Worm (Caenorhabditis elegans) whole organism, L4 larva: Measurements from ENCODE around the gene F28F5.4.

Source experiments
- F37D6.2 ChIP-seq: sonication (generic microtip); optimal IDR thresholded peaks from 2 replicates; lab custom pipeline; 2016; ENCODE audit warnings: mild to moderate bottlenecking, missing genetic modification characterization, missing compliant biosample characterization
- F49E8.2 ChIP-seq: sonication (generic microtip); optimal IDR thresholded peaks from 2 replicates; lab custom pipeline; 2016; ENCODE audit warnings: missing compliant biosample characterization, mild to moderate bottlenecking, missing genetic modification characterization, borderline replicate concordance
- Y48G9A.11 ChIP-seq: fragments of 200-800 bp; sonication (Bioruptor generic); IDR thresholded peaks from 2 replicates; pipeline ENCODE4 v1.3.6; 2022; ENCODE audit warnings: missing genetic modification reagents, missing genetic modification characterization, missing compliant biosample characterization
- ZK337.2 ChIP-seq: fragments of 200-800 bp; sonication (Bioruptor generic); IDR thresholded peaks from 2 replicates; pipeline ENCODE4 v1.3.6; 2022; ENCODE audit warnings: missing genetic modification reagents, missing genetic modification characterization, missing compliant biosample characterization
- aha-1 ChIP-seq: fragments of 150-350 bp; peaks from one replicate; lab custom pipeline; 2014; ENCODE audit warnings: missing biosample characterization, missing genetic modification characterization
- attf-4 ChIP-seq: sonication (generic microtip); optimal IDR thresholded peaks from 3 replicates; lab custom pipeline; 2017; ENCODE audit warnings: missing biosample characterization, missing genetic modification characterization
- ceh-20 ChIP-seq: fragments of 200-800 bp; sonication (Bioruptor generic); IDR thresholded peaks from 2 replicates; pipeline ENCODE4 v1.3.6; 2022; ENCODE audit warnings: missing genetic modification reagents, missing genetic modification characterization, missing compliant biosample characterization
- ceh-62 ChIP-seq: sonication (generic microtip); optimal IDR thresholded peaks from 2 replicates; lab custom pipeline; 2017; ENCODE audit warnings: missing biosample characterization, missing genetic modification characterization
- cey-2 ChIP-seq: sonication (generic microtip); optimal IDR thresholded peaks from 3 replicates; lab custom pipeline; 2017; ENCODE audit warnings: missing genetic modification characterization, mild to moderate bottlenecking, missing compliant biosample characterization, antibody characterized with exemption, borderline replicate concordance; ENCODE audit not compliant: insufficient read depth
- daf-12 ChIP-seq: fragments of 150-350 bp; optimal IDR thresholded peaks from 2 replicates; lab custom pipeline; 2014; ENCODE audit warnings: missing biosample characterization, missing genetic modification reagents, missing genetic modification characterization
- daf-16 ChIP-seq, 3 experiments: sonication (generic microtip); optimal IDR thresholded peaks; 2 replicates each; lab custom pipeline; 2016 to 2017; ENCODE audit warnings: missing genetic modification characterization in 3 of 3, missing genetic modification reagents in 3 of 3, mild to moderate bottlenecking in 2 of 3, missing compliant biosample characterization in 2 of 3, missing biosample characterization in 1 of 3, moderate library complexity in 1 of 3
- daf-19 ChIP-seq: fragments of 200-800 bp; sonication (Bioruptor generic); conservative IDR thresholded peaks from 2 replicates; pipeline ENCODE4 v1.3.6; 2022; ENCODE audit warnings: missing genetic modification characterization, missing compliant biosample characterization
- dmd-8 ChIP-seq: fragments of 200-800 bp; sonication (Bioruptor generic); IDR thresholded peaks from 2 replicates; pipeline ENCODE4 v1.3.6; 2022; ENCODE audit warnings: missing genetic modification characterization, missing compliant biosample characterization
- dmd-9 ChIP-seq: fragments of 200-800 bp; sonication (Bioruptor generic); IDR thresholded peaks from 2 replicates; pipeline ENCODE4 v1.3.6; 2022; ENCODE audit warnings: missing genetic modification reagents, missing genetic modification characterization, missing compliant biosample characterization
- duxl-1 ChIP-seq: sonication (generic microtip); optimal IDR thresholded peaks from 2 replicates; lab custom pipeline; 2016; ENCODE audit warnings: mild to moderate bottlenecking, missing genetic modification characterization, moderate library complexity, missing compliant biosample characterization; ENCODE audit not compliant: poor library complexity
- dve-1 ChIP-seq: sonication (generic microtip); optimal IDR thresholded peaks from 2 replicates; lab custom pipeline; 2017; ENCODE audit warnings: antibody characterized with exemption, mild to moderate bottlenecking, missing genetic modification characterization, missing compliant biosample characterization; ENCODE audit not compliant: insufficient read depth
- egl-43 ChIP-seq: fragments of 200-800 bp; sonication (Bioruptor generic); IDR thresholded peaks from 2 replicates; pipeline ENCODE4 v1.3.6; 2022; ENCODE audit warnings: missing genetic modification reagents, missing genetic modification characterization, missing compliant biosample characterization
- fkh-10 ChIP-seq: fragments of 150-350 bp; optimal IDR thresholded peaks from 2 replicates; lab custom pipeline; 2014; ENCODE audit warnings: missing biosample characterization, missing genetic modification reagents, missing genetic modification characterization
- hif-1 ChIP-seq, 2 experiments: sonication (generic microtip); optimal IDR thresholded peaks; 2 replicates each; lab custom pipeline; 2016 to 2017; ENCODE audit warnings: missing compliant biosample characterization in 2 of 2, missing genetic modification characterization in 2 of 2, missing genetic modification reagents in 2 of 2, missing genotype in 2 of 2, mild to moderate bottlenecking in 1 of 2
- hlh-30 ChIP-seq: sonication (generic microtip); optimal IDR thresholded peaks from 2 replicates; lab custom pipeline; 2017; ENCODE audit warnings: antibody characterized with exemption, mild to moderate bottlenecking, missing genetic modification characterization, missing compliant biosample characterization; ENCODE audit not compliant: insufficient read depth
- lin-13 ChIP-seq: fragments of 150-350 bp; optimal IDR thresholded peaks from 2 replicates; lab custom pipeline; 2014; ENCODE audit warnings: missing biosample characterization, missing genetic modification reagents, missing genetic modification characterization
- lin-29 ChIP-seq: fragments of 200-800 bp; sonication (Bioruptor generic); IDR thresholded peaks from 2 replicates; pipeline ENCODE4 v1.3.6; 2022; ENCODE audit warnings: missing genetic modification reagents, missing genetic modification characterization, missing compliant biosample characterization
- lin-39 ChIP-seq: fragments of 150-350 bp; optimal IDR thresholded peaks from 2 replicates; lab custom pipeline; 2014; ENCODE audit warnings: missing biosample characterization, missing genetic modification reagents, missing genetic modification characterization
- lsy-2 ChIP-seq, 2 experiments: fragments of 150-350 bp in 1 of 2; sonication (generic microtip) in 1 of 2; optimal IDR thresholded peaks; 2 replicates each; lab custom pipeline; 2014 to 2017; ENCODE audit warnings: missing biosample characterization in 2 of 2, missing genetic modification characterization in 2 of 2
- mdl-1 ChIP-seq, 2 experiments: fragments of 150-350 bp in 1 of 2; sonication (generic microtip) in 1 of 2; optimal IDR thresholded peaks; 2 replicates each; lab custom pipeline; 2014 to 2017; ENCODE audit warnings: missing biosample characterization in 2 of 2, missing genetic modification characterization in 2 of 2
- mdt-29 ChIP-seq: fragments of 200-800 bp; sonication (Bioruptor generic); IDR thresholded peaks from 2 replicates; pipeline ENCODE4 v1.3.6; 2022; ENCODE audit warnings: missing genetic modification reagents, missing genetic modification characterization, missing compliant biosample characterization
- mep-1 ChIP-seq: fragments of 150-350 bp; sonication (generic microtip); optimal IDR thresholded peaks from 3 replicates; lab custom pipeline; 2014; ENCODE audit warnings: missing biosample characterization, missing genetic modification characterization
- mes-2 ChIP-seq: sonication (generic microtip); optimal IDR thresholded peaks from 2 replicates; lab custom pipeline; 2016; ENCODE audit warnings: missing genotype, mild to moderate bottlenecking, missing genetic modification characterization, missing compliant biosample characterization; ENCODE audit not compliant: poor library complexity, severe bottlenecking
- mxl-2 ChIP-seq: fragments of 200-800 bp; sonication (Bioruptor generic); conservative IDR thresholded peaks from 2 replicates; pipeline ENCODE4 v1.3.6; 2022; ENCODE audit warnings: missing genetic modification reagents, missing genetic modification characterization, missing compliant biosample characterization
- nhr-10 ChIP-seq: fragments of 150-350 bp; optimal IDR thresholded peaks from 2 replicates; lab custom pipeline; 2014; ENCODE audit warnings: missing biosample characterization, missing genetic modification characterization
- nhr-102 ChIP-seq: sonication (generic microtip); optimal IDR thresholded peaks from 2 replicates; lab custom pipeline; 2016; ENCODE audit warnings: mild to moderate bottlenecking, missing genetic modification characterization, moderate library complexity, missing compliant biosample characterization
- nhr-11 ChIP-seq: fragments of 150-350 bp; optimal IDR thresholded peaks from 2 replicates; lab custom pipeline; 2014; ENCODE audit warnings: missing biosample characterization, missing genetic modification characterization
- nhr-111 ChIP-seq: fragments of 200-800 bp; sonication (Bioruptor generic); optimal IDR thresholded peaks from 2 replicates; lab custom pipeline; 2018; ENCODE audit warnings: mild to moderate bottlenecking, missing genetic modification characterization, missing compliant biosample characterization
- nhr-237 ChIP-seq: sonication (generic microtip); optimal IDR thresholded peaks from 2 replicates; lab custom pipeline; 2017; ENCODE audit warnings: missing biosample characterization, missing genetic modification characterization
- nhr-76 ChIP-seq: fragments of 150-350 bp; optimal IDR thresholded peaks from 2 replicates; lab custom pipeline; 2014; ENCODE audit warnings: missing biosample characterization, missing genetic modification characterization
- nhr-77 ChIP-seq: fragments of 150-350 bp; optimal IDR thresholded peaks from 2 replicates; lab custom pipeline; 2014; ENCODE audit warnings: missing biosample characterization, missing genetic modification characterization
- pha-4 ChIP-seq, 2 experiments: fragments of 150-350 bp in 1 of 2; fragments of 200-800 bp in 1 of 2; sonication (Bioruptor generic) in 1 of 2; IDR thresholded peaks in 1 of 2; optimal IDR thresholded peaks in 1 of 2; 2 replicates each; pipeline versions ENCODE4 v1.3.6 to Lab custom; 2014 to 2022; ENCODE audit warnings: missing genetic modification characterization in 2 of 2, missing genetic modification reagents in 2 of 2, missing biosample characterization in 1 of 2, missing compliant biosample characterization in 1 of 2
- php-3 ChIP-seq: fragments of 200-800 bp; sonication (Bioruptor generic); IDR thresholded peaks from 2 replicates; pipeline ENCODE4 v1.3.6; 2022; ENCODE audit warnings: missing genetic modification reagents, missing genetic modification characterization, missing compliant biosample characterization
- pqm-1 ChIP-seq: sonication (generic microtip); optimal IDR thresholded peaks from 2 replicates; lab custom pipeline; 2017; ENCODE audit warnings: missing biosample characterization, missing genetic modification characterization
- sdz-12 ChIP-seq: fragments of 200-800 bp; sonication (Bioruptor generic); optimal IDR thresholded peaks from 2 replicates; lab custom pipeline; 2018; ENCODE audit warnings: mild to moderate bottlenecking, missing genetic modification characterization, missing compliant biosample characterization
- set-16 ChIP-seq: fragments of 200-800 bp; sonication (Bioruptor generic); IDR thresholded peaks from 2 replicates; pipeline ENCODE4 v1.3.6; 2022; ENCODE audit warnings: missing genetic modification reagents, missing genetic modification characterization, missing compliant biosample characterization
- skn-1 ChIP-seq: fragments of 150-350 bp; optimal IDR thresholded peaks from 2 replicates; lab custom pipeline; 2014; ENCODE audit warnings: missing biosample characterization, missing genetic modification characterization
- spr-1 ChIP-seq: sonication (generic microtip); optimal IDR thresholded peaks from 2 replicates; lab custom pipeline; 2016; ENCODE audit warnings: mild to moderate bottlenecking, missing genetic modification characterization, missing compliant biosample characterization
- unc-130 ChIP-seq: sonication (generic microtip); optimal IDR thresholded peaks from 2 replicates; lab custom pipeline; 2016; ENCODE audit warnings: missing genetic modification reagents, missing genetic modification characterization, missing compliant biosample characterization
- unc-39 ChIP-seq: sonication (generic microtip); optimal IDR thresholded peaks from 2 replicates; lab custom pipeline; 2017; ENCODE audit warnings: missing biosample characterization, missing genetic modification characterization
- zfp-3 ChIP-seq: fragments of 200-800 bp; sonication (Bioruptor generic); conservative IDR thresholded peaks from 2 replicates; pipeline ENCODE4 v1.3.6; 2022; ENCODE audit warnings: missing genetic modification reagents, missing genetic modification characterization, missing compliant biosample characterization
- zip-11 ChIP-seq: fragments of 200-800 bp; sonication (Bioruptor generic); IDR thresholded peaks from 2 replicates; pipeline ENCODE4 v1.3.6; 2022; ENCODE audit warnings: missing genetic modification characterization, missing compliant biosample characterization

Gene F28F5.4

DNA sequence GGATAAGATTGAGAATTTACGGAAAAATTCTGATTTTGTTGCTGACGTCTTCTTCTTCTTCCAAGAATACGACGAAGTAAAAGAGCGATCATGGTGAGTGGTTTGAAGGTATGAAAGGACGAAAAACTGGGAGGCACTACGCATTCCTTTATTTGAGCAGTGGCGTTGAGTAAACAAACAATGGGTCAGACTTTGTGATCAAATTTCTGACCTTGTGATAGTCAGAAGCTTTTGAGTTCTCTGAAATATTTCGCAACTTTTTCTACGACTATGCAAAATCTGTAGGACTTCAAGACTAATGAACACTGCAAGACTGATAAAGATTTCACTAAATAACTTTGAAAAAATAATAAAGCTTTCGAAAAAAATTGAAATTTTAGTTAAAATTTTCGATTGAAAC, at the start of gene F28F5.4:
Gene F28F5.4 (minus strand): TSS at position 104 of the 400 bp plus-strand sequence.
- 0 out of 2 replicates have a peak, but pooled peaks have one; percentile 27 for TF ChIP-seq egl-43 (GFP tag; lab: Robert Waterston, UW)
- no peak for TF ChIP-seq nhr-111 (GFP tag; lab: Kevin White, UChicago)
- TF ChIP-seq php-3 (GFP tag; lab: Robert Waterston, UW) = 0 out of 2 replicates have a peak, but pooled peaks have one; percentile 27
- TF ChIP-seq daf-19 (GFP tag; lab: Robert Waterston, UW) = 0 out of 2 replicates have a peak, but pooled peaks have one; percentile 10
- peak; percentile 87 for TF ChIP-seq aha-1 (tag; lab: Kevin White, UChicago)
- TF ChIP-seq nhr-102 (tag; lab: Kevin White, UChicago) = peak; percentile 21
- no peak for TF ChIP-seq zfp-3 (GFP tag; lab: Robert Waterston, UW)
- no peak for TF ChIP-seq daf-16 (GFP tag; optimal IDR thresholded peaks at IDR 0.05; lab: Kevin White, UChicago)
- peak; percentile 44 for TF ChIP-seq daf-16 (tag; optimal IDR thresholded peaks at IDR 0.05; lab: Kevin White, UChicago)
- no peak for TF ChIP-seq lin-29 (GFP tag; lab: Robert Waterston, UW)
- no peak for TF ChIP-seq mep-1 (tag; lab: Kevin White, UChicago)
- no peak for TF ChIP-seq nhr-76
- TF ChIP-seq dve-1 (tag; lab: Kevin White, UChicago) = no peak
- TF ChIP-seq ZK337.2 (GFP tag; lab: Robert Waterston, UW) = no peak
- no peak for TF ChIP-seq skn-1 (tag; lab: Kevin White, UChicago)
- TF ChIP-seq hlh-30 = peak; percentile 53
- TF ChIP-seq, all 104 proteins: peak for 7

DNA sequence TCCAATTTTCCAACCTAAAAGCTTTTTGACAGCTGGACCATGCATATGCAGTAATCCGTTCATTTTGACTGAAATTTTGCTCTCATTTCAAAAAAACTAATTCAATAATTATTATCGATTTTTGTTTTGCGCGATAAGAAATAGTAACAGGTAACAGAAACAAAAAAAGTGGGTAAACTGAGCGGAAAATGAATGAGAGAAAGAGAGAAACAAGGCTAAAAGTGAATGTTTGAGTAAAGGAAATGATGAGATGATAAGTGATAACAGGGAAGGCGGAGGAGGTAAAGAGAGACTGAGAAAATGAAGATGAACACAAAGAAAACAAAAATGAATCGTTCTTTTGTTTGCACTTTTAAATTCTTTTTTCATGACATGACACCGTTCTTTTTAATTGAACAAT, 47.1 kb upstream of the F28F5.4 start, which contains the start of gene sma-3:
Gene sma-3 (minus strand): TSS at position 68 of the 400 bp plus-strand sequence.
- TF ChIP-seq lin-39 (tag; lab: Kevin White, UChicago) = no peak
- TF ChIP-seq ceh-20 (GFP tag; lab: Robert Waterston, UW) = no peak
- TF ChIP-seq Y48G9A.11 (GFP tag; lab: Robert Waterston, UW) = no peak
- TF ChIP-seq nhr-237 (tag; lab: Kevin White, UChicago) = no peak
- TF ChIP-seq nhr-102 (tag; lab: Kevin White, UChicago) = no peak
- TF ChIP-seq F49E8.2 = no peak
- no peak for TF ChIP-seq cey-2 (tag; lab: Kevin White, UChicago)
- no peak for TF ChIP-seq fkh-10 (GFP tag; lab: Kevin White, UChicago)
- TF ChIP-seq mxl-2 (GFP tag; lab: Robert Waterston, UW) = no peak
- no peak for TF ChIP-seq ceh-62 (tag; lab: Kevin White, UChicago)
- no peak for TF ChIP-seq duxl-1
- no peak for TF ChIP-seq mdt-29 (GFP tag; lab: Robert Waterston, UW)
- TF ChIP-seq spr-1 (tag; lab: Kevin White, UChicago) = no peak
- no peak for TF ChIP-seq zip-11 (GFP tag; lab: Robert Waterston, UW)
- no peak for TF ChIP-seq zfp-3 (GFP tag; lab: Robert Waterston, UW)
- peak; percentile 73 for TF ChIP-seq nhr-77 (tag; lab: Kevin White, UChicago)
- TF ChIP-seq F37D6.2 = no peak
- TF ChIP-seq daf-12 (tag; lab: Kevin White, UChicago) = no peak
- TF ChIP-seq nhr-11 (tag; lab: Kevin White, UChicago) = no peak
- peak; percentile 20 for TF ChIP-seq dve-1 (tag; lab: Kevin White, UChicago)
- TF ChIP-seq pha-4 (GFP tag; IDR thresholded peaks at IDR 0.05; lab: Robert Waterston, UW) = no peak
- TF ChIP-seq pha-4 (tag; optimal IDR thresholded peaks at IDR 0.05; lab: Kevin White, UChicago) = no peak
- TF ChIP-seq sdz-12 = no peak
- TF ChIP-seq unc-130 = no peak
- no peak for TF ChIP-seq hif-1 (tag; optimal IDR thresholded peaks at IDR 0.05; lab: Kevin White, UChicago)
- peak; percentile 95 for TF ChIP-seq pqm-1
- no peak for TF ChIP-seq lsy-2 (tag; optimal IDR thresholded peaks at IDR 0.05; lab: Kevin White, UChicago)
- no peak for TF ChIP-seq dmd-9
- no peak for TF ChIP-seq nhr-10 (tag; lab: Kevin White, UChicago)
- TF ChIP-seq nhr-76 = no peak
- TF ChIP-seq attf-4 (tag; lab: Kevin White, UChicago) = no peak
- TF ChIP-seq unc-39 = no peak
- no peak for TF ChIP-seq php-3 (GFP tag; lab: Robert Waterston, UW)
- TF ChIP-seq set-16 (GFP tag; lab: Robert Waterston, UW) = no peak
- TF ChIP-seq mes-2 (tag; lab: Kevin White, UChicago) = no peak
- no peak for TF ChIP-seq dmd-8 (GFP tag; lab: Robert Waterston, UW)
- TF ChIP-seq mdl-1 (tag; optimal IDR thresholded peaks at IDR 0.05; lab: Kevin White, UChicago) = no peak
- TF ChIP-seq daf-16 (GFP tag; optimal IDR thresholded peaks at IDR 0.05; lab: Kevin White, UChicago) = no peak
- peak; percentile 91 for TF ChIP-seq daf-16 (tag; optimal IDR thresholded peaks at IDR 0.05; lab: Kevin White, UChicago)
- no peak for TF ChIP-seq lin-13 (GFP tag; lab: Kevin White, UChicago)
